Fruit fly (Drosophila melanogaster) S2 (cell line): Measurements from ENCODE around the gene CG1394.

Experiments
- CG8478 ChIP-seq: fragments of >200 bp; optimal IDR thresholded peaks from 2 replicates; lab custom pipeline; 2018
- CTCF ChIP-seq, 2 experiments: fragments of >200 bp; optimal IDR thresholded peaks; 2 replicates each; lab custom pipeline; 2018

dm6 chrX:11155808-11156589, 14.5 kb downstream of the CG1394 start:
- TF ChIP-seq CTCF (optimal IDR thresholded peaks at IDR 0.05; lab: Kevin White, UChicago) (no peak), CG8478 (lab: Kevin White, UChicago) (no peak)
